Worm (Caenorhabditis elegans) whole organism, young adult: ENCODE results near the gene ceh-24.

Experiments
- B0261.1 ChIP-seq: sonication (generic microtip); optimal IDR thresholded peaks from 2 replicates; lab custom pipeline; 2016; ENCODE audit warnings: mild to moderate bottlenecking, missing genetic modification characterization, moderate library complexity, missing compliant biosample characterization
- C17E4.6 ChIP-seq: fragments of 200-800 bp; sonication (Bioruptor generic); IDR thresholded peaks from 2 replicates; pipeline ENCODE4 v1.3.6; 2022; ENCODE audit warnings: missing genetic modification reagents, missing genetic modification characterization, missing compliant biosample characterization
- F57A8.1 ChIP-seq: fragments of 200-800 bp; sonication (Bioruptor generic); optimal IDR thresholded peaks from 2 replicates; lab custom pipeline; 2018; ENCODE audit warnings: mild to moderate bottlenecking, missing genetic modification characterization, moderate library complexity, missing compliant biosample characterization
- K12H6.12 ChIP-seq: fragments of 200-800 bp; sonication (Bioruptor generic); optimal IDR thresholded peaks from 2 replicates; lab custom pipeline; 2018; ENCODE audit warnings: mild to moderate bottlenecking, missing genetic modification characterization, missing compliant biosample characterization
- T07F8.4 ChIP-seq: sonication (generic microtip); optimal IDR thresholded peaks from 2 replicates; lab custom pipeline; 2016; ENCODE audit warnings: mild to moderate bottlenecking, missing genetic modification characterization, moderate library complexity, missing compliant biosample characterization
- Y53F4B.3 ChIP-seq: fragments of 200-800 bp; sonication (Bioruptor generic); IDR thresholded peaks from 2 replicates; pipeline ENCODE4 v1.3.6; 2022; ENCODE audit warnings: missing genetic modification reagents, missing genetic modification characterization, missing compliant biosample characterization
- athp-1 ChIP-seq: sonication (generic microtip); optimal IDR thresholded peaks from 2 replicates; lab custom pipeline; 2017; ENCODE audit warnings: mild to moderate bottlenecking, missing genetic modification characterization, missing compliant biosample characterization
- attf-5 ChIP-seq: fragments of 200-800 bp; sonication (Bioruptor generic); optimal IDR thresholded peaks from 2 replicates; lab custom pipeline; 2018; ENCODE audit warnings: mild to moderate bottlenecking, missing genetic modification characterization, missing compliant biosample characterization
- ceh-40 ChIP-seq: fragments of 200-800 bp; sonication (Bioruptor generic); IDR thresholded peaks from 2 replicates; pipeline ENCODE4 v1.3.6; 2022; ENCODE audit warnings: missing genetic modification characterization, missing compliant biosample characterization
- ceh-79 ChIP-seq: sonication (generic microtip); optimal IDR thresholded peaks from 2 replicates; lab custom pipeline; 2017; ENCODE audit warnings: mild to moderate bottlenecking, missing genetic modification characterization, missing compliant biosample characterization
- chd-7 ChIP-seq: sonication (generic microtip); optimal IDR thresholded peaks from 2 replicates; lab custom pipeline; 2016; ENCODE audit warnings: mild to moderate bottlenecking, missing genetic modification characterization, moderate library complexity, missing compliant biosample characterization
- die-1 ChIP-seq: sonication (generic microtip); optimal IDR thresholded peaks from 2 replicates; lab custom pipeline; 2016; ENCODE audit warnings: missing genotype, mild to moderate bottlenecking, missing genetic modification characterization, missing compliant biosample characterization
- dox-1 ChIP-seq: fragments of 200-800 bp; sonication (Bioruptor generic); IDR thresholded peaks from 2 replicates; pipeline ENCODE4 v1.3.6; 2022; ENCODE audit warnings: missing genetic modification reagents, missing genetic modification characterization, missing compliant biosample characterization
- dpl-1 ChIP-seq: fragments of 150-350 bp; optimal IDR thresholded peaks from 2 replicates; lab custom pipeline; 2014; ENCODE audit warnings: missing biosample characterization, missing genetic modification reagents, missing genetic modification characterization
- ets-4 ChIP-seq: fragments of 200-800 bp; sonication (Bioruptor generic); optimal IDR thresholded peaks from 2 replicates; lab custom pipeline; 2018; ENCODE audit warnings: mild to moderate bottlenecking, missing genetic modification characterization, missing compliant biosample characterization
- fkh-3 ChIP-seq: sonication (generic microtip); optimal IDR thresholded peaks from 2 replicates; lab custom pipeline; 2016; ENCODE audit warnings: mild to moderate bottlenecking, missing genetic modification characterization, missing compliant biosample characterization
- him-1 ChIP-seq: sonication (generic microtip); optimal IDR thresholded peaks from 2 replicates; lab custom pipeline; 2016; ENCODE audit warnings: missing genotype, missing genetic modification reagents, missing genetic modification characterization, missing compliant biosample characterization
- hmg-1.2 ChIP-seq: fragments of 200-800 bp; sonication (Bioruptor generic); IDR thresholded peaks from 2 replicates; pipeline ENCODE4 v1.3.6; 2022; ENCODE audit warnings: missing genetic modification reagents, missing genetic modification characterization, missing compliant biosample characterization
- hmg-20 ChIP-seq: fragments of 200-800 bp; sonication (Bioruptor generic); IDR thresholded peaks from 2 replicates; pipeline ENCODE4 v1.3.6; 2022; ENCODE audit warnings: missing genetic modification reagents, missing genetic modification characterization, missing compliant biosample characterization
- lag-1 ChIP-seq: fragments of 200-800 bp; sonication (Bioruptor generic); IDR thresholded peaks from 2 replicates; pipeline ENCODE4 v1.3.6; 2022; ENCODE audit warnings: missing genetic modification reagents, missing genetic modification characterization, missing compliant biosample characterization
- lin-35 ChIP-seq, 3 experiments: fragments of 150-350 bp in 2 of 3; sonication (generic microtip) in 1 of 3; optimal IDR thresholded peaks; 2 replicates each; lab custom pipeline; 2014 to 2018; ENCODE audit warnings: missing biosample characterization in 3 of 3, missing genetic modification characterization in 3 of 3, missing genetic modification reagents in 3 of 3
- lir-1 ChIP-seq: fragments of 200-800 bp; sonication (Bioruptor generic); conservative IDR thresholded peaks from 2 replicates; pipeline ENCODE4 v1.3.6; 2022; ENCODE audit warnings: missing genetic modification reagents, missing genetic modification characterization, missing compliant biosample characterization
- madf-10 ChIP-seq: sonication (generic microtip); optimal IDR thresholded peaks from 2 replicates; lab custom pipeline; 2016; ENCODE audit warnings: mild to moderate bottlenecking, missing genetic modification characterization, missing compliant biosample characterization
- madf-6 ChIP-seq: fragments of 200-800 bp; sonication (Bioruptor generic); IDR thresholded peaks from 2 replicates; pipeline ENCODE4 v1.3.6; 2022; ENCODE audit warnings: missing genetic modification reagents, missing genetic modification characterization, missing compliant biosample characterization
- mcd-1 ChIP-seq: fragments of 200-800 bp; sonication (Bioruptor generic); IDR thresholded peaks from 2 replicates; pipeline ENCODE4 v1.3.6; 2022; ENCODE audit warnings: missing genetic modification reagents, missing genetic modification characterization, missing compliant biosample characterization
- mel-28 ChIP-seq: sonication (generic microtip); optimal IDR thresholded peaks from 2 replicates; lab custom pipeline; 2016; ENCODE audit warnings: borderline replicate concordance, mild to moderate bottlenecking, missing genetic modification characterization, missing compliant biosample characterization
- mes-4 ChIP-seq: sonication (generic microtip); optimal IDR thresholded peaks from 2 replicates; lab custom pipeline; 2016; ENCODE audit warnings: missing genotype, missing genetic modification characterization, missing compliant biosample characterization
- nfya-1 ChIP-seq: sonication (generic microtip); optimal IDR thresholded peaks from 2 replicates; lab custom pipeline; 2017; ENCODE audit warnings: antibody characterized with exemption, missing compliant biosample characterization, missing genetic modification characterization, borderline replicate concordance; ENCODE audit not compliant: insufficient read depth
- nfyb-1 ChIP-seq: fragments of 200-800 bp; sonication (Bioruptor generic); IDR thresholded peaks from 2 replicates; pipeline ENCODE4 v1.3.6; 2022; ENCODE audit warnings: missing genetic modification reagents, missing genetic modification characterization, missing compliant biosample characterization
- nhr-179 ChIP-seq: sonication (generic microtip); optimal IDR thresholded peaks from 2 replicates; lab custom pipeline; 2016; ENCODE audit warnings: mild to moderate bottlenecking, missing genetic modification characterization, missing compliant biosample characterization
- nhr-27 ChIP-seq: fragments of 200-800 bp; sonication (Bioruptor generic); optimal IDR thresholded peaks from 2 replicates; lab custom pipeline; 2018; ENCODE audit warnings: mild to moderate bottlenecking, missing genetic modification characterization, moderate library complexity, missing compliant biosample characterization
- nhr-80 ChIP-seq: sonication (generic microtip); optimal IDR thresholded peaks from 2 replicates; lab custom pipeline; 2016; ENCODE audit warnings: missing genetic modification characterization, missing compliant biosample characterization
- rec-8 ChIP-seq, 2 experiments: sonication (generic microtip); optimal IDR thresholded peaks; 2 replicates each; lab custom pipeline; 2016; ENCODE audit warnings: mild to moderate bottlenecking in 2 of 2, missing genetic modification characterization in 2 of 2, missing genetic modification reagents in 2 of 2, missing genotype in 2 of 2, missing biosample characterization in 1 of 2, missing compliant biosample characterization in 1 of 2, moderate library complexity in 1 of 2
- repo-1 ChIP-seq: sonication (generic microtip); optimal IDR thresholded peaks from 2 replicates; lab custom pipeline; 2017; ENCODE audit warnings: mild to moderate bottlenecking, missing genetic modification characterization, missing compliant biosample characterization
- sea-2 ChIP-seq: fragments of 200-800 bp; sonication (Bioruptor generic); IDR thresholded peaks from 2 replicates; pipeline ENCODE4 v1.3.6; 2022; ENCODE audit warnings: missing genetic modification characterization, missing compliant biosample characterization
- tlf-1 ChIP-seq: fragments of 200-800 bp; sonication (Bioruptor generic); optimal IDR thresholded peaks from 2 replicates; lab custom pipeline; 2018; ENCODE audit warnings: mild to moderate bottlenecking, missing genetic modification characterization, missing compliant biosample characterization
- zfh-2 ChIP-seq: fragments of 200-800 bp; sonication (Bioruptor generic); conservative IDR thresholded peaks from 2 replicates; pipeline ENCODE4 v1.3.6; 2022; ENCODE audit warnings: missing genetic modification reagents, missing genetic modification characterization, missing compliant biosample characterization
- ztf-22 ChIP-seq: fragments of 200-800 bp; sonication (Bioruptor generic); optimal IDR thresholded peaks from 2 replicates; lab custom pipeline; 2018; ENCODE audit warnings: mild to moderate bottlenecking, missing genetic modification characterization, moderate library complexity, missing compliant biosample characterization
- ztf-25 ChIP-seq: fragments of 200-800 bp; sonication (Bioruptor generic); IDR thresholded peaks from 2 replicates; pipeline ENCODE4 v1.3.6; 2022; ENCODE audit warnings: missing genetic modification reagents, missing genetic modification characterization, missing compliant biosample characterization
- ztf-26 ChIP-seq: sonication (generic microtip); optimal IDR thresholded peaks from 2 replicates; lab custom pipeline; 2017; ENCODE audit warnings: missing genetic modification characterization, missing compliant biosample characterization

The ceh-24 gene

ce11 chrV:13812931-13813330, at the start of gene ceh-24:
ceh-24 (plus strand) TSS chrV:13813231.
- TF ChIP-seq lin-35 (GFP tag; optimal IDR thresholded peaks at IDR 0.05; lab: Kevin White, UChicago) (no peak), zfh-2 (GFP tag; lab: Robert Waterston, UW) (no peak), ztf-25 (GFP tag; lab: Robert Waterston, UW) (no peak), nfyb-1 (GFP tag; lab: Robert Waterston, UW) (no peak), rec-8 (tag; optimal IDR thresholded peaks at IDR 0.05; lab: Kevin White, UChicago) (no peak), F57A8.1 (no peak), repo-1 (tag; lab: Kevin White, UChicago) (no peak), nhr-80 (tag; lab: Kevin White, UChicago) (no peak), ztf-26 (tag; lab: Kevin White, UChicago) (no peak), athp-1 (tag; lab: Kevin White, UChicago) (no peak), chd-7 (no peak), nhr-179 (no peak), Y53F4B.3 (GFP tag; lab: Robert Waterston, UW) (no peak), madf-10 (tag; lab: Kevin White, UChicago) (no peak), hmg-1.2 (GFP tag; lab: Robert Waterston, UW) (no peak), hmg-20 (no peak), ceh-40 (GFP tag; lab: Robert Waterston, UW) (no peak), dpl-1 (GFP tag; lab: Kevin White, UChicago) (no peak), attf-5 (GFP tag; lab: Kevin White, UChicago) (no peak)
- TF ChIP-seq, all 124 proteins: peak for 0

- TF ChIP-seq repo-1 (tag; lab: Kevin White, UChicago) (no peak), him-1 (tag; lab: Kevin White, UChicago) (no peak), die-1 (tag; lab: Kevin White, UChicago) (no peak), tlf-1 (no peak), ceh-79 (tag; lab: Kevin White, UChicago) (no peak), sea-2 (GFP tag; lab: Robert Waterston, UW) (no peak), lir-1 (GFP tag; lab: Robert Waterston, UW) (no peak), mel-28 (no peak), ets-4 (no peak), fkh-3 (tag; lab: Kevin White, UChicago) (no peak), hmg-1.2 (GFP tag; lab: Robert Waterston, UW) (no peak), dox-1 (GFP tag; lab: Robert Waterston, UW) (no peak), nhr-27 (tag; lab: Kevin White, UChicago) (no peak), B0261.1 (tag; lab: Kevin White, UChicago) (no peak), mes-4 (tag; lab: Kevin White, UChicago) (no peak), C17E4.6 (GFP tag; lab: Robert Waterston, UW) (no peak), K12H6.12 (tag; lab: Kevin White, UChicago) (no peak), nfya-1 (tag; lab: Kevin White, UChicago) (no peak)
- TF ChIP-seq, all 124 proteins: peak for 0
Measured at ce11 chrV:13763723-13764122, 49.3 kb upstream of the ceh-24 start.

- TF ChIP-seq lag-1 (GFP tag; lab: Robert Waterston, UW) (no peak), nhr-179 (no peak), ztf-22 (GFP tag; lab: Kevin White, UChicago) (no peak), Y53F4B.3 (GFP tag; lab: Robert Waterston, UW) (no peak), mcd-1 (GFP tag; lab: Robert Waterston, UW) (no peak), T07F8.4 (tag; lab: Kevin White, UChicago) (no peak), madf-6 (GFP tag; lab: Robert Waterston, UW) (no peak)
Measured at ce11 chrV:13768388-13768787, 44.6 kb upstream of the ceh-24 start, which contains the start of gene F20G2.3. F20G2.3 (minus strand) TSS chrV:13768488.
